Worm (Caenorhabditis elegans) whole organism, young adult: ENCODE data around the gene asp-5.
A peak's percentile ranks its signal among the peaks of the same experiment; 100 is the strongest.

Source experiments
- C06A6.2 ChIP-seq: fragments of 200-800 bp; sonication (Bioruptor generic); conservative IDR thresholded peaks from 2 replicates; pipeline ENCODE4 v1.3.6; 2022; ENCODE audit warnings: missing genetic modification characterization, missing compliant biosample characterization
- F22D6.2 ChIP-seq: sonication (generic microtip); optimal IDR thresholded peaks from 2 replicates; lab custom pipeline; 2016; ENCODE audit warnings: mild to moderate bottlenecking, missing genetic modification characterization, missing compliant biosample characterization
- F23B12.7 ChIP-seq: sonication (generic microtip); optimal IDR thresholded peaks from 2 replicates; lab custom pipeline; 2017; ENCODE audit warnings: missing genetic modification characterization, mild to moderate bottlenecking, missing compliant biosample characterization, antibody characterized with exemption, moderate library complexity; ENCODE audit not compliant: insufficient read depth
- F39B2.1 ChIP-seq: fragments of 200-800 bp; sonication (Bioruptor generic); IDR thresholded peaks from 2 replicates; pipeline ENCODE4 v1.3.6; 2022; ENCODE audit warnings: missing genetic modification reagents, missing genetic modification characterization, missing compliant biosample characterization
- F55B11.4 ChIP-seq: sonication (generic microtip); optimal IDR thresholded peaks from 2 replicates; lab custom pipeline; 2016; ENCODE audit warnings: missing compliant biosample characterization, missing genetic modification characterization, borderline replicate concordance; ENCODE audit not compliant: insufficient read depth
- F57A8.1 ChIP-seq: fragments of 200-800 bp; sonication (Bioruptor generic); optimal IDR thresholded peaks from 2 replicates; lab custom pipeline; 2018; ENCODE audit warnings: mild to moderate bottlenecking, missing genetic modification characterization, moderate library complexity, missing compliant biosample characterization
- K11D2.4 ChIP-seq: fragments of 200-800 bp; sonication (Bioruptor generic); IDR thresholded peaks from 2 replicates; pipeline ENCODE4 v1.3.6; 2022; ENCODE audit warnings: missing genetic modification reagents, missing genetic modification characterization, missing compliant biosample characterization
- K12H6.12 ChIP-seq: fragments of 200-800 bp; sonication (Bioruptor generic); optimal IDR thresholded peaks from 2 replicates; lab custom pipeline; 2018; ENCODE audit warnings: mild to moderate bottlenecking, missing genetic modification characterization, missing compliant biosample characterization
- T26A5.8 ChIP-seq: sonication (generic microtip); optimal IDR thresholded peaks from 2 replicates; lab custom pipeline; 2016; ENCODE audit warnings: missing genetic modification characterization, missing compliant biosample characterization
- Y53G8AR.9 ChIP-seq: fragments of 200-800 bp; sonication (Bioruptor generic); conservative IDR thresholded peaks from 2 replicates; pipeline ENCODE4 v1.3.6; 2022; ENCODE audit warnings: missing genetic modification reagents, missing genetic modification characterization, missing compliant biosample characterization
- Y56A3A.18 ChIP-seq: fragments of 200-800 bp; sonication (Bioruptor generic); IDR thresholded peaks from 2 replicates; pipeline ENCODE4 v1.3.6; 2022; ENCODE audit warnings: missing genetic modification reagents, missing genetic modification characterization, missing compliant biosample characterization
- Y67H2A.10 ChIP-seq: fragments of 200-800 bp; sonication (Bioruptor generic); conservative IDR thresholded peaks from 2 replicates; pipeline ENCODE4 v1.3.6; 2022; ENCODE audit warnings: missing genetic modification reagents, missing genetic modification characterization, missing compliant biosample characterization
- Y79H2A.3 ChIP-seq: fragments of 200-800 bp; sonication (Bioruptor generic); conservative IDR thresholded peaks from 2 replicates; pipeline ENCODE4 v1.3.6; 2022; ENCODE audit warnings: missing genetic modification reagents, missing genetic modification characterization, missing compliant biosample characterization
- Y95B8A.8 ChIP-seq: fragments of 200-800 bp; sonication (Bioruptor generic); IDR thresholded peaks from 2 replicates; pipeline ENCODE4 v1.3.6; 2022; ENCODE audit warnings: missing genetic modification reagents, missing genetic modification characterization, missing compliant biosample characterization
- ZK185.1 ChIP-seq: sonication (generic microtip); optimal IDR thresholded peaks from 2 replicates; lab custom pipeline; 2016; ENCODE audit warnings: mild to moderate bottlenecking, missing genetic modification characterization, missing compliant biosample characterization; ENCODE audit not compliant: poor library complexity, severe bottlenecking
- akir-1 ChIP-seq: fragments of 200-800 bp; sonication (Bioruptor generic); optimal IDR thresholded peaks from 2 replicates; lab custom pipeline; 2018; ENCODE audit warnings: mild to moderate bottlenecking, missing genetic modification characterization, moderate library complexity, missing compliant biosample characterization
- atf-7 ChIP-seq: sonication (generic microtip); optimal IDR thresholded peaks from 2 replicates; lab custom pipeline; 2017; ENCODE audit warnings: mild to moderate bottlenecking, missing genetic modification characterization, missing compliant biosample characterization
- attf-3 ChIP-seq: fragments of 200-800 bp; sonication (Bioruptor generic); conservative IDR thresholded peaks from 2 replicates; pipeline ENCODE4 v1.3.6; 2022; ENCODE audit warnings: missing genetic modification reagents, missing genetic modification characterization, missing compliant biosample characterization
- attf-5 ChIP-seq: fragments of 200-800 bp; sonication (Bioruptor generic); optimal IDR thresholded peaks from 2 replicates; lab custom pipeline; 2018; ENCODE audit warnings: mild to moderate bottlenecking, missing genetic modification characterization, missing compliant biosample characterization
- cebp-2 ChIP-seq: fragments of 200-800 bp; sonication (Bioruptor generic); IDR thresholded peaks from 2 replicates; pipeline ENCODE4 v1.3.6; 2022; ENCODE audit warnings: missing genetic modification characterization, missing compliant biosample characterization
- ceh-100 ChIP-seq: fragments of 200-800 bp; sonication (Bioruptor generic); IDR thresholded peaks from 2 replicates; pipeline ENCODE4 v1.3.6; 2022; ENCODE audit warnings: missing genetic modification reagents, missing genetic modification characterization, missing compliant biosample characterization
- ceh-79 ChIP-seq: sonication (generic microtip); optimal IDR thresholded peaks from 2 replicates; lab custom pipeline; 2017; ENCODE audit warnings: mild to moderate bottlenecking, missing genetic modification characterization, missing compliant biosample characterization
- die-1 ChIP-seq: sonication (generic microtip); optimal IDR thresholded peaks from 2 replicates; lab custom pipeline; 2016; ENCODE audit warnings: missing genotype, mild to moderate bottlenecking, missing genetic modification characterization, missing compliant biosample characterization
- dpff-1 ChIP-seq: sonication (generic microtip); optimal IDR thresholded peaks from 2 replicates; lab custom pipeline; 2017; ENCODE audit warnings: mild to moderate bottlenecking, missing genetic modification characterization, missing compliant biosample characterization
- efl-1 ChIP-seq: fragments of 150-350 bp; optimal IDR thresholded peaks from 2 replicates; lab custom pipeline; 2014; ENCODE audit warnings: missing biosample characterization, missing genetic modification reagents, missing genetic modification characterization
- egl-18 ChIP-seq: fragments of 200-800 bp; sonication (Bioruptor generic); IDR thresholded peaks from 2 replicates; pipeline ENCODE4 v1.3.6; 2022; ENCODE audit warnings: missing genetic modification reagents, missing genetic modification characterization, missing compliant biosample characterization
- ekl-4 ChIP-seq: fragments of 200-800 bp; sonication (Bioruptor generic); IDR thresholded peaks from 2 replicates; pipeline ENCODE4 v1.3.6; 2022; ENCODE audit warnings: missing genetic modification reagents, missing genetic modification characterization, missing compliant biosample characterization
- fkh-3 ChIP-seq: sonication (generic microtip); optimal IDR thresholded peaks from 2 replicates; lab custom pipeline; 2016; ENCODE audit warnings: mild to moderate bottlenecking, missing genetic modification characterization, missing compliant biosample characterization
- hlh-12 ChIP-seq: sonication (generic microtip); optimal IDR thresholded peaks from 2 replicates; lab custom pipeline; 2016; ENCODE audit warnings: missing genetic modification characterization, missing compliant biosample characterization
- hlh-26 ChIP-seq: fragments of 200-800 bp; sonication (Bioruptor generic); conservative IDR thresholded peaks from 2 replicates; pipeline ENCODE4 v1.3.6; 2022; ENCODE audit warnings: missing genetic modification reagents, missing genetic modification characterization, missing compliant biosample characterization
- hmg-1.2 ChIP-seq: fragments of 200-800 bp; sonication (Bioruptor generic); IDR thresholded peaks from 2 replicates; pipeline ENCODE4 v1.3.6; 2022; ENCODE audit warnings: missing genetic modification reagents, missing genetic modification characterization, missing compliant biosample characterization
- let-607 ChIP-seq, 2 experiments: fragments of 200-800 bp in 1 of 2; sonication (Bioruptor generic) in 1 of 2; sonication (generic microtip) in 1 of 2; optimal IDR thresholded peaks; 2 replicates each; lab custom pipeline; 2016 to 2018; ENCODE audit warnings: mild to moderate bottlenecking in 2 of 2, missing compliant biosample characterization in 2 of 2, missing genetic modification characterization in 2 of 2, moderate library complexity in 2 of 2, missing genotype in 1 of 2
- lin-54 ChIP-seq: fragments of 200-800 bp; sonication (Bioruptor generic); optimal IDR thresholded peaks from 2 replicates; lab custom pipeline; 2018; ENCODE audit warnings: mild to moderate bottlenecking, missing genetic modification characterization, missing compliant biosample characterization
- lsl-1 ChIP-seq: fragments of 200-800 bp; sonication (Bioruptor generic); optimal IDR thresholded peaks from 2 replicates; lab custom pipeline; 2018; ENCODE audit warnings: mild to moderate bottlenecking, missing genetic modification characterization, moderate library complexity, missing compliant biosample characterization
- lsy-27 ChIP-seq: sonication (generic microtip); optimal IDR thresholded peaks from 2 replicates; lab custom pipeline; 2017; ENCODE audit warnings: missing genetic modification characterization, mild to moderate bottlenecking, missing compliant biosample characterization, antibody characterized with exemption, missing genotype, borderline replicate concordance; ENCODE audit not compliant: insufficient read depth
- madf-10 ChIP-seq: sonication (generic microtip); optimal IDR thresholded peaks from 2 replicates; lab custom pipeline; 2016; ENCODE audit warnings: mild to moderate bottlenecking, missing genetic modification characterization, missing compliant biosample characterization
- madf-6 ChIP-seq: fragments of 200-800 bp; sonication (Bioruptor generic); IDR thresholded peaks from 2 replicates; pipeline ENCODE4 v1.3.6; 2022; ENCODE audit warnings: missing genetic modification reagents, missing genetic modification characterization, missing compliant biosample characterization
- nfyb-1 ChIP-seq: fragments of 200-800 bp; sonication (Bioruptor generic); IDR thresholded peaks from 2 replicates; pipeline ENCODE4 v1.3.6; 2022; ENCODE audit warnings: missing genetic modification reagents, missing genetic modification characterization, missing compliant biosample characterization
- nhr-80 ChIP-seq: sonication (generic microtip); optimal IDR thresholded peaks from 2 replicates; lab custom pipeline; 2016; ENCODE audit warnings: missing genetic modification characterization, missing compliant biosample characterization
- nhr-90 ChIP-seq: sonication (generic microtip); optimal IDR thresholded peaks from 2 replicates; lab custom pipeline; 2016; ENCODE audit warnings: missing genotype, mild to moderate bottlenecking, missing genetic modification characterization, missing compliant biosample characterization
- pha-4 ChIP-seq: fragments of 150-350 bp; sonication (generic microtip); optimal IDR thresholded peaks from 2 replicates; lab custom pipeline; 2014; ENCODE audit warnings: missing biosample characterization, missing genetic modification reagents, missing genetic modification characterization
- rec-8 ChIP-seq, 2 experiments: sonication (generic microtip); optimal IDR thresholded peaks; 2 replicates each; lab custom pipeline; 2016; ENCODE audit warnings: mild to moderate bottlenecking in 2 of 2, missing genetic modification characterization in 2 of 2, missing genetic modification reagents in 2 of 2, missing genotype in 2 of 2, missing biosample characterization in 1 of 2, missing compliant biosample characterization in 1 of 2, moderate library complexity in 1 of 2
- rpc-1 ChIP-seq, 2 experiments: fragments of 150-350 bp in 1 of 2; sonication (generic microtip) in 1 of 2; optimal IDR thresholded peaks; 2 replicates each; lab custom pipeline; 2014 to 2018; ENCODE audit warnings: missing biosample characterization in 1 of 2, missing genetic modification characterization in 1 of 2, missing genetic modification reagents in 1 of 2, missing genotype in 1 of 2
- tbx-9 ChIP-seq: sonication (generic microtip); optimal IDR thresholded peaks from 2 replicates; lab custom pipeline; 2016; ENCODE audit warnings: borderline replicate concordance, missing genetic modification characterization, inconsistent platforms, missing compliant biosample characterization
- tlf-1 ChIP-seq: fragments of 200-800 bp; sonication (Bioruptor generic); optimal IDR thresholded peaks from 2 replicates; lab custom pipeline; 2018; ENCODE audit warnings: mild to moderate bottlenecking, missing genetic modification characterization, missing compliant biosample characterization
- zim-3 ChIP-seq: sonication (generic microtip); optimal IDR thresholded peaks from 2 replicates; lab custom pipeline; 2017; ENCODE audit warnings: mild to moderate bottlenecking, missing genetic modification characterization, moderate library complexity, missing compliant biosample characterization
- ztf-18 ChIP-seq: sonication (generic microtip); optimal IDR thresholded peaks from 2 replicates; lab custom pipeline; 2016; ENCODE audit warnings: missing genotype, mild to moderate bottlenecking, missing genetic modification characterization, missing compliant biosample characterization
- ztf-28 ChIP-seq: fragments of 200-800 bp; sonication (Bioruptor generic); IDR thresholded peaks from 2 replicates; pipeline ENCODE4 v1.3.6; 2022; ENCODE audit warnings: missing genetic modification reagents, missing genetic modification characterization, missing compliant biosample characterization

asp-5 gene

DNA sequence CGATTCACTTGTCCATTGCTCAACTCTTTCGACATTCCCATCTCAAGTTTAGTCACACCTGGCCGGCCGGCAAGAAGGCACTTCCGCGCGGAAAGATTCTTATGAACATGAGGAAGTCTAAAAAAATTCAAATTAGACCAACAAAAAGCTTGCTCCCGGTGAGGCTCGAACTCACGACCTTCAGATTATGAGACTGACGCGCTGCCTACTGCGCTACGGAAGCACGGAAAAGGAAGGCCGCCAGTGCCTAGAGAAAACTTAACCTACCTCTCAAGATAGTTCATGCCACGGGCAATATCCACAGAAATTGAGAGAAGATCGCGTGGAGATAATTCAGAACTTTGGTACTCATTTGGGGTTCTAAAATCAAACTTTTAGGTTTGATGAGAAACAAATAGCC is 42.1 kb upstream of the asp-5 start (continued):
- TF ChIP-seq K11D2.4 (GFP tag; lab: Robert Waterston, UW) (no peak), Y56A3A.18 (GFP tag; lab: Robert Waterston, UW) (no peak), die-1 (tag; lab: Kevin White, UChicago) (peak; percentile 56), efl-1 (GFP tag; lab: Kevin White, UChicago) (no peak), nhr-80 (no peak), T26A5.8 (tag; lab: Kevin White, UChicago) (no peak), dpff-1 (tag; lab: Kevin White, UChicago) (no peak), ekl-4 (no peak), lsl-1 (GFP tag; lab: Kevin White, UChicago) (peak; percentile 0), rec-8 (tag; optimal IDR thresholded peaks at IDR 0.05; lab: Kevin White, UChicago) (no peak), ZK185.1 (tag; lab: Kevin White, UChicago) (peak; percentile 65), attf-5 (GFP tag; lab: Kevin White, UChicago) (no peak), Y79H2A.3 (GFP tag; lab: Robert Waterston, UW) (no peak), C06A6.2 (GFP tag; lab: Robert Waterston, UW) (no peak), let-607 (tag; optimal IDR thresholded peaks at IDR 0.05; lab: Kevin White, UChicago) (no peak), cebp-2 (no peak), Y53G8AR.9 (GFP tag; lab: Robert Waterston, UW) (no peak), fkh-3 (tag; lab: Kevin White, UChicago) (no peak), tlf-1 (GFP tag; lab: Kevin White, UChicago) (no peak), pha-4 (tag; lab: Kevin White, UChicago) (no peak), ceh-79 (no peak), Y67H2A.10 (GFP tag; lab: Robert Waterston, UW) (no peak), F57A8.1 (no peak), madf-10 (tag; lab: Kevin White, UChicago) (no peak), madf-6 (GFP tag; lab: Robert Waterston, UW) (peak; percentile 53; the same call in 1 of the 2 replicates), nhr-90 (tag; lab: Kevin White, UChicago) (peak; percentile 65), Y95B8A.8 (GFP tag; lab: Robert Waterston, UW) (no peak), K12H6.12 (tag; lab: Kevin White, UChicago) (no peak), F39B2.1 (GFP tag; lab: Robert Waterston, UW) (no peak), atf-7 (no peak), F55B11.4 (tag; lab: Kevin White, UChicago) (no peak), hmg-1.2 (GFP tag; lab: Robert Waterston, UW) (peak; percentile 50; the same call in 1 of the 2 replicates), attf-3 (GFP tag; lab: Robert Waterston, UW) (no peak), zim-3 (peak; percentile 33), ztf-28 (GFP tag; lab: Robert Waterston, UW) (no peak)
- TF ChIP-seq, all 124 proteins: peak for 23

DNA sequence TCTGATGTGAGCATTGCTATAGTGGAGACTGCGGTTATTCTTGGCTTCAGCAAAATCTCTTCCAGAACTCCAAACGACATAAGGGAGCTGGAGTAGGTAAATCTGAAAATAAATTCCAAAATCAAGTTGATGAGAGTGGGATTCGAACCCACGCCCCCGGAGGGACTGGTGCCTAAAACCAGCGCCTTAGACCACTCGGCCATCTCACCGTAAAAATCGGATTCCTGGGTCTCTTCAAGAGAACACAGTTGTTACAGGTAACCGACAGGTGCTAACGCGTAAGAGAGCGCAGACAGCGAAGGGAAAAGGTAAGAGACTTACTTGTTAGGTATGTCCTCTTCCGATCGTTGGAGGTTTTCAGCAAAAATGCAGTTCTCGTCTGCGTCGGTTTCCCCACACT is 36.9 kb upstream of the asp-5 start:
- TF ChIP-seq lsy-27 (tag; lab: Kevin White, UChicago): no peak
- no peak for TF ChIP-seq F22D6.2
- TF ChIP-seq hlh-12 (tag; lab: Kevin White, UChicago): no peak
- no peak for TF ChIP-seq cebp-2
- TF ChIP-seq nfyb-1 (GFP tag; lab: Robert Waterston, UW): peak; percentile 72; the same call in 1 of the 2 replicates
- TF ChIP-seq tbx-9 (tag; lab: Kevin White, UChicago): no peak
- TF ChIP-seq akir-1 (GFP tag; lab: Kevin White, UChicago): no peak
- TF ChIP-seq lin-54: no peak
- no peak for TF ChIP-seq tlf-1 (GFP tag; lab: Kevin White, UChicago)
- TF ChIP-seq egl-18: 0 out of 2 replicates have a peak, but pooled peaks have one; percentile 14
- peak; percentile 60 for TF ChIP-seq F23B12.7
- no peak for TF ChIP-seq F57A8.1
- no peak for TF ChIP-seq ceh-79
- TF ChIP-seq ceh-100 (GFP tag; lab: Robert Waterston, UW): 0 out of 2 replicates have a peak, but pooled peaks have one; percentile 42
- peak; percentile 67 for TF ChIP-seq rpc-1 (optimal IDR thresholded peaks at IDR 0.05; lab: Kevin White, UChicago)
- TF ChIP-seq rpc-1 (tag; optimal IDR thresholded peaks at IDR 0.05; lab: Kevin White, UChicago): peak; percentile 74
- TF ChIP-seq ztf-18 (tag; lab: Kevin White, UChicago): peak; percentile 43
- TF ChIP-seq hlh-26 (GFP tag; lab: Robert Waterston, UW): no peak
